Worm (Caenorhabditis elegans): ENCODE measurements around the gene pck-1.
A peak's percentile ranks its signal among the peaks of the same experiment; 100 is the strongest.

pck-1 gene

ce11 chrIII:64747-65625 is 1.1 kb downstream of the pck-1 start:
- TF ChIP-seq gmeb-1 (tag; optimal IDR thresholded peaks at IDR 0.05) = no peak
- peak; percentile 9 for TF ChIP-seq lin-11 (tag; optimal IDR thresholded peaks at IDR 0.05)
- no peak for TF ChIP-seq ztf-1 (GFP tag; conservative IDR thresholded peaks at IDR 0.05)
- peak in 1 of 2 experiments; percentile 29 for TF ChIP-seq lsy-2 (tag; optimal IDR thresholded peaks at IDR 0.05)

ce11 chrIII:63584-64316 is 2.3 kb downstream of the pck-1 start:
- TF ChIP-seq blmp-1 (tag; optimal IDR thresholded peaks at IDR 0.05; ENCODE audit: insufficient read depth) (no peak), ztf-1 (GFP tag; conservative IDR thresholded peaks at IDR 0.05) (0 out of 2 replicates have a peak, but pooled peaks have one; percentile 33)

- TF ChIP-seq unc-62 (GFP tag; optimal IDR thresholded peaks at IDR 0.05) (no peak), ama-1 (optimal IDR thresholded peaks at IDR 0.05) (peak; percentile 14), nhr-10 (tag; optimal IDR thresholded peaks at IDR 0.05) (no peak), lin-39 (tag; optimal IDR thresholded peaks at IDR 0.05) (no peak), gmeb-1 (tag; optimal IDR thresholded peaks at IDR 0.05) (no peak), ZK546.5 (tag; optimal IDR thresholded peaks at IDR 0.05) (no peak), sem-4 (tag; optimal IDR thresholded peaks at IDR 0.05) (peak; percentile 65), fos-1 (tag; optimal IDR thresholded peaks at IDR 0.05) (no peak), nhr-6 (tag; optimal IDR thresholded peaks at IDR 0.05) (peak; percentile 58), ztf-1 (GFP tag; conservative IDR thresholded peaks at IDR 0.05) (0 out of 2 replicates have a peak, but pooled peaks have one; percentile 69), ceh-16 (tag; optimal IDR thresholded peaks at IDR 0.05) (no peak), nhr-12 (tag; optimal IDR thresholded peaks at IDR 0.05) (no peak), mbf-1 (tag; optimal IDR thresholded peaks at IDR 0.05) (no peak), ztf-4 (tag; optimal IDR thresholded peaks at IDR 0.05) (peak; percentile 85), nhr-23 (tag; optimal IDR thresholded peaks at IDR 0.05) (no peak), aly-2 (tag; optimal IDR thresholded peaks at IDR 0.05) (no peak), skn-1 (tag; optimal IDR thresholded peaks at IDR 0.05) (no peak), peb-1 (tag; optimal IDR thresholded peaks at IDR 0.05) (no peak), blmp-1 (tag; optimal IDR thresholded peaks at IDR 0.05; ENCODE audit: insufficient read depth) (no peak), snpc-4 (tag; optimal IDR thresholded peaks at IDR 0.05) (no peak), mab-5 (tag; optimal IDR thresholded peaks at IDR 0.05) (peak; percentile 6), crh-2 (tag; optimal IDR thresholded peaks at IDR 0.05) (peak; percentile 47), Y55F3AM.14 (GFP tag; optimal IDR thresholded peaks at IDR 0.05) (no peak), elt-1 (tag; optimal IDR thresholded peaks at IDR 0.05) (no peak), ztf-11 (tag; optimal IDR thresholded peaks at IDR 0.05) (no peak), nhr-11 (tag; optimal IDR thresholded peaks at IDR 0.05) (no peak), mdl-1 (tag; optimal IDR thresholded peaks at IDR 0.05) (no peak), lin-13 (GFP tag; optimal IDR thresholded peaks at IDR 0.05) (peak; percentile 63), lin-11 (tag; optimal IDR thresholded peaks at IDR 0.05) (no peak), F13H6.1 (tag; optimal IDR thresholded peaks at IDR 0.05) (no peak), R02D3.7 (tag; optimal IDR thresholded peaks at IDR 0.05) (no peak), C34F6.9 (tag; optimal IDR thresholded peaks at IDR 0.05) (peak; percentile 57), nhr-129 (tag; optimal IDR thresholded peaks at IDR 0.05) (peak; percentile 68), elt-3 (tag; optimal IDR thresholded peaks at IDR 0.05) (no peak), sma-9 (GFP tag; optimal IDR thresholded peaks at IDR 0.05) (peak; percentile 45), sma-9 (tag; optimal IDR thresholded peaks at IDR 0.05) (no peak), dmd-4 (tag; optimal IDR thresholded peaks at IDR 0.05) (no peak), unc-39 (tag; optimal IDR thresholded peaks at IDR 0.05) (no peak), nhr-237 (tag; optimal IDR thresholded peaks at IDR 0.05) (no peak), lsy-2 (tag; optimal IDR thresholded peaks at IDR 0.05) (peak in 1 of 2 experiments; percentile 84), ceh-82 (tag; optimal IDR thresholded peaks at IDR 0.05) (no peak), sma-3 (GFP tag; optimal IDR thresholded peaks at IDR 0.05) (peak; percentile 6), egl-27 (tag; optimal IDR thresholded peaks at IDR 0.05) (no peak), nhr-21 (tag; optimal IDR thresholded peaks at IDR 0.05) (no peak), zag-1 (tag; optimal IDR thresholded peaks at IDR 0.05) (peak; percentile 72), nhr-25 (tag; optimal IDR thresholded peaks at IDR 0.05) (peak; percentile 48), unc-55 (GFP tag; optimal IDR thresholded peaks at IDR 0.05) (peak; percentile 37)
These were observed 3.6 kb downstream of the pck-1 start for ce11 chrIII:62383-62873.

Measured in whole organism, L2 larva.